Worm (Caenorhabditis elegans) whole organism, L4 larva: ENCODE data around the gene C54G7.1.

Source experiments
- aly-2 ChIP-seq: sonication (generic microtip); optimal IDR thresholded peaks from 2 replicates; lab custom pipeline; 2018; ENCODE audit warnings: missing biosample characterization, missing genetic modification characterization
- hif-1 ChIP-seq, 2 experiments: sonication (generic microtip); optimal IDR thresholded peaks; 2 replicates each; lab custom pipeline; 2016 to 2017; ENCODE audit warnings: missing compliant biosample characterization in 2 of 2, missing genetic modification characterization in 2 of 2, missing genetic modification reagents in 2 of 2, missing genotype in 2 of 2, mild to moderate bottlenecking in 1 of 2
- lin-15B ChIP-seq: fragments of 150-350 bp; sonication (generic microtip); optimal IDR thresholded peaks from 3 replicates; lab custom pipeline; 2014; ENCODE audit warnings: missing biosample characterization, missing genetic modification characterization
- nhr-28 ChIP-seq: fragments of 150-350 bp; optimal IDR thresholded peaks from 2 replicates; lab custom pipeline; 2014; ENCODE audit warnings: missing biosample characterization, missing genetic modification characterization
- saeg-2 ChIP-seq: fragments of 200-800 bp; sonication (Bioruptor generic); IDR thresholded peaks from 2 replicates; pipeline ENCODE4 v1.3.6; 2022; ENCODE audit warnings: missing genetic modification reagents, missing genetic modification characterization, missing compliant biosample characterization
- set-16 ChIP-seq: fragments of 200-800 bp; sonication (Bioruptor generic); IDR thresholded peaks from 2 replicates; pipeline ENCODE4 v1.3.6; 2022; ENCODE audit warnings: missing genetic modification reagents, missing genetic modification characterization, missing compliant biosample characterization
- snpc-4 ChIP-seq: fragments of 150-350 bp; optimal IDR thresholded peaks from 2 replicates; lab custom pipeline; 2014; ENCODE audit warnings: missing biosample characterization, missing genetic modification characterization
- unc-39 ChIP-seq: sonication (generic microtip); optimal IDR thresholded peaks from 2 replicates; lab custom pipeline; 2017; ENCODE audit warnings: missing biosample characterization, missing genetic modification characterization

DNA sequence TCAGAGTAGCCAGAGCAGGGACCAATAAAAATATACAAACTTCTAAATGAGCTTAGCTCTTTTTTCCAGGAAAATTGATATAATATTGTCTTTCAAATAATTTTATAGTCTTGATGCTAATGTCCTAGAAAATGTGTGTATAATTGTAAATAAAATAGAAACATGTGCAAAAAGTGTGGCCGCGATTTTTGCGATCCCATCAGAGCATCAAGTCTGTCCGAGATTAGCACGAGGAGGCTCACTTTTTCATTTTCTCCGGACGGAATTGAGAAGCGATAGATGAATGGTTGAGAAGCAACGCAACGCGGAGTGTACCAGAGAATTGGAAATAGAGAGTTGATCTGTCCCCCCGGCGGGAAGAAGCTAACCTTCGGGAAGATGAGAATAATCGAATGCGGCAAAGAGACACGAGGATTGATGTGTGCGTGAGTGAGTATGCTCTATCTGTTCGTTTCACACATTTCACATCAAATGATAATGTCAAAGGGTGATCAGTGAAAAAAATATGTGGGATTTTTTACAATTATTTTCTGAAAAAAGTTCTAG is 37.2 kb upstream of the C54G7.1 start:
- TF ChIP-seq lin-15B (tag; lab: Kevin White, UChicago): no peak
- TF ChIP-seq set-16 (GFP tag; lab: Robert Waterston, UW): no peak
- TF ChIP-seq hif-1 (tag; optimal IDR thresholded peaks at IDR 0.05; lab: Kevin White, UChicago): no peak
- TF ChIP-seq saeg-2 (GFP tag; lab: Robert Waterston, UW): no peak
- TF ChIP-seq unc-39 (tag; lab: Kevin White, UChicago): no peak
- TF ChIP-seq aly-2 (tag; lab: Kevin White, UChicago): no peak
- TF ChIP-seq nhr-28 (tag; lab: Kevin White, UChicago): no peak
- no peak for TF ChIP-seq snpc-4 (tag; lab: Kevin White, UChicago)
